Worm (Caenorhabditis elegans) whole organism, late embryonic: ENCODE results near the gene cyp-33C5.

Source experiments
- F13H6.1 ChIP-seq: sonication (generic microtip); optimal IDR thresholded peaks from 2 replicates; lab custom pipeline; 2016; ENCODE audit warnings: missing genetic modification characterization, missing compliant biosample characterization
- K02D7.2 ChIP-seq: sonication (generic microtip); optimal IDR thresholded peaks from 2 replicates; lab custom pipeline; 2017; ENCODE audit warnings: mild to moderate bottlenecking, missing genetic modification characterization, missing compliant biosample characterization
- T23F11.4 ChIP-seq: fragments of 200-800 bp; sonication (Bioruptor generic); optimal IDR thresholded peaks from 2 replicates; lab custom pipeline; 2018; ENCODE audit warnings: mild to moderate bottlenecking, missing genetic modification characterization, missing compliant biosample characterization
- Y22D7AL.16 ChIP-seq: sonication (generic microtip); optimal IDR thresholded peaks from 2 replicates; lab custom pipeline; 2016; ENCODE audit warnings: missing genetic modification characterization, missing compliant biosample characterization
- ahr-1 ChIP-seq: sonication (generic microtip); optimal IDR thresholded peaks from 2 replicates; lab custom pipeline; 2016; ENCODE audit warnings: missing genetic modification characterization, missing compliant biosample characterization
- ama-1 ChIP-seq: fragments of 150-350 bp; optimal IDR thresholded peaks from 2 replicates; lab custom pipeline; 2014
- ceh-14 ChIP-seq: sonication (generic microtip); optimal IDR thresholded peaks from 2 replicates; lab custom pipeline; 2016; ENCODE audit warnings: missing genotype, missing genetic modification characterization, missing compliant biosample characterization
- ceh-18 ChIP-seq: sonication (generic microtip); optimal IDR thresholded peaks from 2 replicates; lab custom pipeline; 2016; ENCODE audit warnings: missing genetic modification characterization, missing compliant biosample characterization
- ceh-19 ChIP-seq: fragments of 200-800 bp; sonication (Bioruptor generic); optimal IDR thresholded peaks from 2 replicates; lab custom pipeline; 2018; ENCODE audit warnings: mild to moderate bottlenecking, missing genetic modification characterization, missing compliant biosample characterization
- ceh-24 ChIP-seq: sonication (generic microtip); optimal IDR thresholded peaks from 2 replicates; lab custom pipeline; 2016; ENCODE audit warnings: mild to moderate bottlenecking, missing genetic modification characterization, missing compliant biosample characterization
- ceh-30 ChIP-seq: fragments of 150-350 bp; optimal IDR thresholded peaks from 2 replicates; lab custom pipeline; 2014; ENCODE audit warnings: missing biosample characterization, missing genetic modification characterization
- ceh-48 ChIP-seq: sonication (generic microtip); optimal IDR thresholded peaks from 2 replicates; lab custom pipeline; 2016; ENCODE audit warnings: missing genetic modification characterization, inconsistent platforms, missing compliant biosample characterization
- ceh-9 ChIP-seq: sonication (generic microtip); optimal IDR thresholded peaks from 2 replicates; lab custom pipeline; 2016; ENCODE audit warnings: mild to moderate bottlenecking, missing genetic modification characterization, inconsistent platforms, missing compliant biosample characterization
- che-1 ChIP-seq: sonication (generic microtip); optimal IDR thresholded peaks from 2 replicates; lab custom pipeline; 2016; ENCODE audit warnings: mild to moderate bottlenecking, missing genetic modification characterization, missing compliant biosample characterization
- dmd-4 ChIP-seq: sonication (generic microtip); optimal IDR thresholded peaks from 2 replicates; lab custom pipeline; 2016; ENCODE audit warnings: borderline replicate concordance, missing genetic modification characterization, missing compliant biosample characterization
- dve-1 ChIP-seq: sonication (generic microtip); optimal IDR thresholded peaks from 2 replicates; lab custom pipeline; 2017; ENCODE audit warnings: antibody characterized with exemption, mild to moderate bottlenecking, missing genetic modification characterization, missing compliant biosample characterization
- elt-2 ChIP-seq: sonication (generic microtip); optimal IDR thresholded peaks from 2 replicates; lab custom pipeline; 2016; ENCODE audit warnings: missing genetic modification reagents, missing genetic modification characterization, missing compliant biosample characterization
- ets-4 ChIP-seq: sonication (generic microtip); optimal IDR thresholded peaks from 2 replicates; lab custom pipeline; 2016; ENCODE audit warnings: missing genetic modification characterization, missing compliant biosample characterization
- eyg-1 ChIP-seq: sonication (generic microtip); optimal IDR thresholded peaks from 2 replicates; lab custom pipeline; 2016; ENCODE audit warnings: missing genotype, missing genetic modification characterization, missing compliant biosample characterization
- fkh-10 ChIP-seq: fragments of 150-350 bp; optimal IDR thresholded peaks from 2 replicates; lab custom pipeline; 2014; ENCODE audit warnings: missing biosample characterization, missing genetic modification reagents, missing genetic modification characterization
- hlh-13 ChIP-seq: fragments of 200-800 bp; sonication (Bioruptor generic); optimal IDR thresholded peaks from 2 replicates; lab custom pipeline; 2018; ENCODE audit warnings: mild to moderate bottlenecking, missing genetic modification characterization, missing compliant biosample characterization
- hlh-8 ChIP-seq: sonication (generic microtip); optimal IDR thresholded peaks from 2 replicates; lab custom pipeline; 2016; ENCODE audit warnings: missing genotype, missing genetic modification characterization, missing compliant biosample characterization
- lim-6 ChIP-seq: sonication (generic microtip); optimal IDR thresholded peaks from 2 replicates; lab custom pipeline; 2016; ENCODE audit warnings: missing genetic modification characterization, missing compliant biosample characterization
- lin-11 ChIP-seq: fragments of 200-800 bp; sonication (Bioruptor generic); optimal IDR thresholded peaks from 2 replicates; lab custom pipeline; 2018; ENCODE audit warnings: mild to moderate bottlenecking, missing genetic modification characterization, missing compliant biosample characterization
- madf-2 ChIP-seq: sonication (generic microtip); optimal IDR thresholded peaks from 2 replicates; lab custom pipeline; 2017; ENCODE audit warnings: missing genetic modification characterization, missing compliant biosample characterization
- mec-3 ChIP-seq: sonication (generic microtip); optimal IDR thresholded peaks from 2 replicates; lab custom pipeline; 2016; ENCODE audit warnings: borderline replicate concordance, missing genetic modification characterization, missing compliant biosample characterization
- nfya-1 ChIP-seq: sonication (generic microtip); optimal IDR thresholded peaks from 2 replicates; lab custom pipeline; 2017; ENCODE audit warnings: missing genetic modification characterization, mild to moderate bottlenecking, missing compliant biosample characterization, antibody characterized with exemption, moderate library complexity
- nhr-232 ChIP-seq: sonication (generic microtip); optimal IDR thresholded peaks from 2 replicates; lab custom pipeline; 2016; ENCODE audit warnings: missing genetic modification characterization, missing compliant biosample characterization
- npax-4 ChIP-seq: sonication (generic microtip); optimal IDR thresholded peaks from 2 replicates; lab custom pipeline; 2016; ENCODE audit warnings: missing genetic modification characterization, missing compliant biosample characterization
- pax-1 ChIP-seq: fragments of 150-350 bp; optimal IDR thresholded peaks from 2 replicates; lab custom pipeline; 2014; ENCODE audit warnings: missing biosample characterization, missing genetic modification characterization
- pqm-1 ChIP-seq: sonication (generic microtip); optimal IDR thresholded peaks from 2 replicates; lab custom pipeline; 2016; ENCODE audit warnings: missing genetic modification characterization, missing compliant biosample characterization
- pros-1 ChIP-seq: fragments of 150-350 bp; optimal IDR thresholded peaks from 2 replicates; lab custom pipeline; 2014; ENCODE audit warnings: missing biosample characterization, missing genetic modification reagents, missing genetic modification characterization
- ref-2 ChIP-seq: sonication (generic microtip); optimal IDR thresholded peaks from 2 replicates; lab custom pipeline; 2016; ENCODE audit warnings: missing genetic modification characterization, missing compliant biosample characterization
- sdc-2 ChIP-seq: sonication (generic microtip); optimal IDR thresholded peaks from 2 replicates; lab custom pipeline; 2016; ENCODE audit warnings: missing genotype, missing genetic modification characterization, missing compliant biosample characterization
- syd-9 ChIP-seq: sonication (generic microtip); optimal IDR thresholded peaks from 2 replicates; lab custom pipeline; 2016; ENCODE audit warnings: mild to moderate bottlenecking, missing genetic modification characterization, moderate library complexity, missing compliant biosample characterization
- tbx-7 ChIP-seq: sonication (generic microtip); optimal IDR thresholded peaks from 2 replicates; lab custom pipeline; 2016; ENCODE audit warnings: missing genotype, missing genetic modification characterization, missing compliant biosample characterization
- unc-3 ChIP-seq, 2 experiments: fragments of 200-800 bp in 1 of 2; sonication (Bioruptor generic) in 1 of 2; sonication (generic microtip) in 1 of 2; conservative IDR thresholded peaks in 1 of 2; optimal IDR thresholded peaks in 1 of 2; 2 replicates each; pipeline versions ENCODE4 v1.3.6 to Lab custom; 2016 to 2022; ENCODE audit warnings: missing compliant biosample characterization in 2 of 2, missing genetic modification characterization in 2 of 2, missing genetic modification reagents in 1 of 2
- unc-42 ChIP-seq: sonication (generic microtip); optimal IDR thresholded peaks from 2 replicates; lab custom pipeline; 2016; ENCODE audit warnings: missing genotype, missing genetic modification characterization, missing compliant biosample characterization
- unc-55 ChIP-seq: sonication (generic microtip); optimal IDR thresholded peaks from 2 replicates; lab custom pipeline; 2017; ENCODE audit warnings: missing biosample characterization, missing genetic modification reagents, missing genetic modification characterization
- zip-5 ChIP-seq: sonication (generic microtip); optimal IDR thresholded peaks from 2 replicates; lab custom pipeline; 2016; ENCODE audit warnings: missing genetic modification characterization, missing compliant biosample characterization
- ztf-16 ChIP-seq: sonication (generic microtip); optimal IDR thresholded peaks from 2 replicates; lab custom pipeline; 2017; ENCODE audit warnings: missing genetic modification characterization, missing compliant biosample characterization

cyp-33C5 gene

ce11 chrV:2233177-2233576 lies 11.6 kb upstream of the cyp-33C5 start, which contains the start of gene nhr-96:
Gene nhr-96 (plus strand): TSS chrV:2233477.
- no peak for TF ChIP-seq dmd-4 (tag; lab: Kevin White, UChicago)
- TF ChIP-seq zip-5 (tag; lab: Kevin White, UChicago) = no peak
- TF ChIP-seq unc-3 (GFP tag; conservative IDR thresholded peaks at IDR 0.05; lab: Robert Waterston, UW) = no peak
- TF ChIP-seq unc-3 (tag; optimal IDR thresholded peaks at IDR 0.05; lab: Kevin White, UChicago) = no peak
- TF ChIP-seq hlh-8 = no peak
- TF ChIP-seq ceh-24 (tag; lab: Kevin White, UChicago) = no peak
- no peak for TF ChIP-seq ref-2
- no peak for TF ChIP-seq ama-1
- TF ChIP-seq sdc-2 (tag; lab: Kevin White, UChicago) = no peak
- no peak for TF ChIP-seq pqm-1 (tag; lab: Kevin White, UChicago)
- TF ChIP-seq mec-3 (tag; lab: Kevin White, UChicago) = no peak
- no peak for TF ChIP-seq ztf-16 (tag; lab: Kevin White, UChicago)

DNA sequence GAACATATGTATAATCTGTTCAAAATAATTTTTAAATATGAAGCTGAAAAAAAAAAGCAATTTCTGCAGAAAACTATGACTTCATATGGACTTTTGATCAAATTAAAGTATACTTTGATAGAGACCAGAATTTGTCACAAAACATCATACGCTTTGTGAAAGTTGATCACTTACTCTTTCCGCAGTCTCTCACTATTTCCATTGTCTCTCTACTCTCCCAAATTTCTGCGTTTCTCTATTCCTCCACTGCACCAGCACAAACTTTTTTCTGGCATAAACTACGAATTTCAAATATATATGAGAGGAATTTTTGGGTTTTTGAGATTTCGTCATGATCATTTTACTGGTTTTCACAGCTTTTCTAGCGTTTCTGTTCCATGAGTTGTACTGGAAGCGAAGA lies 9.0 kb upstream of the cyp-33C5 start, which contains the start of gene cyp-33C4:
Gene cyp-33C4, plus strand, starts transcription at position 293 of the 400 bp plus-strand sequence.
- TF ChIP-seq pqm-1 (tag; lab: Kevin White, UChicago) (no peak), ceh-30 (no peak), ceh-9 (tag; lab: Kevin White, UChicago) (no peak), madf-2 (tag; lab: Kevin White, UChicago) (no peak), K02D7.2 (tag; lab: Kevin White, UChicago) (no peak), lim-6 (tag; lab: Kevin White, UChicago) (no peak), nfya-1 (no peak), ahr-1 (tag; lab: Kevin White, UChicago) (no peak), pros-1 (tag; lab: Kevin White, UChicago) (no peak), nhr-232 (tag; lab: Kevin White, UChicago) (no peak), syd-9 (tag; lab: Kevin White, UChicago) (no peak), ama-1 (no peak)

- no peak for TF ChIP-seq ets-4
- TF ChIP-seq pax-1 (tag; lab: Kevin White, UChicago) = no peak
- no peak for TF ChIP-seq F13H6.1 (tag; lab: Kevin White, UChicago)
- TF ChIP-seq T23F11.4 = no peak
- no peak for TF ChIP-seq tbx-7 (tag; lab: Kevin White, UChicago)
- TF ChIP-seq dmd-4 (tag; lab: Kevin White, UChicago) = no peak
- TF ChIP-seq Y22D7AL.16 (tag; lab: Kevin White, UChicago) = no peak
Observed at ce11 chrV:2238012-2238411, 6.8 kb upstream of the cyp-33C5 start.

DNA sequence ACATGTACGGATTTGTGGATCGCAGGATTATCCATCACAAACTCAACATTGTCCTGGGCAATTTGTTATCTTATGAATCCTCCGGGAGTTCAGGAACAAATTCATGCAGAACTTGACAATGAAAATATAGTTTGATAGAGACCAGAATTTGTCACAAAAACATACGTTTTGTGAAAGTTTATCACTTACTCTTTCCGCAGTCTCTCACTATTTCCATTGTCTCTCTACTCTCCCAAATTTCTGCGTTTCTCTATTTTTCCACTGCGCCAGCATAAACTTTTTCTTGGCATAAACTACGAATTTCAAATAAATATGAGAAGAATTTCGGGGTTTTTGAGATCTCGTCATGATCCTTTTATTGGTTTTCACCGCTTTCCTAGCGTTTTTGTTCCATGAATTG lies 2.2 kb upstream of the cyp-33C5 start, which contains the start of gene cyp-33C3:
Gene cyp-33C3, plus strand, starts transcription at position 149 of the 400 bp plus-strand sequence.
- TF ChIP-seq ref-2 (no peak), ceh-14 (no peak), unc-55 (GFP tag; lab: Kevin White, UChicago) (no peak), ceh-19 (no peak), K02D7.2 (tag; lab: Kevin White, UChicago) (no peak), npax-4 (tag; lab: Kevin White, UChicago) (no peak), ztf-16 (tag; lab: Kevin White, UChicago) (no peak), Y22D7AL.16 (tag; lab: Kevin White, UChicago) (no peak), fkh-10 (GFP tag; lab: Kevin White, UChicago) (no peak), dmd-4 (tag; lab: Kevin White, UChicago) (no peak), eyg-1 (no peak), lin-11 (tag; lab: Kevin White, UChicago) (no peak), ceh-18 (no peak), unc-3 (GFP tag; conservative IDR thresholded peaks at IDR 0.05; lab: Robert Waterston, UW) (no peak), unc-3 (tag; optimal IDR thresholded peaks at IDR 0.05; lab: Kevin White, UChicago) (no peak), unc-42 (tag; lab: Kevin White, UChicago) (no peak), che-1 (tag; lab: Kevin White, UChicago) (no peak), dve-1 (no peak), hlh-13 (GFP tag; lab: Kevin White, UChicago) (no peak), elt-2 (tag; lab: Kevin White, UChicago) (no peak), ceh-48 (tag; lab: Kevin White, UChicago) (no peak)
